Fruit fly (Drosophila melanogaster): ENCODE data around the gene CG32191.

CG32191 gene

dm6 chr3L:17841085-17841606 lies 32.2 kb upstream of the CG32191 start, which contains the start of gene CG5577 (continued):
- TF ChIP-seq CG17328 (GFP tag; IDR thresholded peaks at IDR 0.05), result no peak
- no peak for TF ChIP-seq CG13424 (tag; optimal IDR thresholded peaks at IDR 0.05)
- no peak for TF ChIP-seq prd (optimal IDR thresholded peaks at IDR 0.05)
- TF ChIP-seq prd (GFP tag; IDR thresholded peaks at IDR 0.05), result 0 out of 3 replicates have a peak, but pooled peaks have one; percentile 35
- TF ChIP-seq CG8290 (GFP tag; optimal IDR thresholded peaks at IDR 0.05), result no peak
- TF ChIP-seq CG8290 (tag; optimal IDR thresholded peaks at IDR 0.05), result peak in 1 of 2 experiments; percentile 72
- no peak for TF ChIP-seq Ssrp (tag; optimal IDR thresholded peaks at IDR 0.05)
- peak; percentile 78 for TF ChIP-seq sna (GFP tag; IDR thresholded peaks at IDR 0.05; ENCODE audit: partially characterized antibody)
- TF ChIP-seq Bgb (GFP tag; IDR thresholded peaks at IDR 0.05; ENCODE audit: partially characterized antibody), result peak; percentile 74
- peak; percentile 32; the same call in 1 of the 2 replicates for TF ChIP-seq CG6689 (GFP tag; IDR thresholded peaks at IDR 0.05)
- TF ChIP-seq stwl (tag; optimal IDR thresholded peaks at IDR 0.05), result peak; percentile 8
- peak; percentile 8 for TF ChIP-seq Sry-δ (GFP tag; optimal IDR thresholded peaks at IDR 0.05)
- peak; percentile 28 for TF ChIP-seq CG7987 (GFP tag; optimal IDR thresholded peaks at IDR 0.05)
- peak; percentile 86; the same call in 3 of the 4 replicates for TF ChIP-seq chinmo (GFP tag; IDR thresholded peaks at IDR 0.05; ENCODE audit: partially characterized antibody)
- no peak for TF ChIP-seq CG16779 (GFP tag; IDR thresholded peaks at IDR 0.05)
- no peak for TF ChIP-seq TFAM (GFP tag; optimal IDR thresholded peaks at IDR 0.05)
- TF ChIP-seq Xbp1 (GFP tag; optimal IDR thresholded peaks at IDR 0.05), result no peak
- no peak for TF ChIP-seq Dp (GFP tag; optimal IDR thresholded peaks at IDR 0.05)
- TF ChIP-seq Myb (GFP tag; optimal IDR thresholded peaks at IDR 0.05), result peak; percentile 10
- TF ChIP-seq CG32532 (GFP tag; IDR thresholded peaks at IDR 0.05), result peak; percentile 68
- no peak for TF ChIP-seq sqz (GFP tag; optimal IDR thresholded peaks at IDR 0.05)
- TF ChIP-seq Scr (GFP tag; IDR thresholded peaks at IDR 0.05; ENCODE audit: partially characterized antibody), result peak; percentile 68
- peak; percentile 60 for TF ChIP-seq CG34224 (GFP tag; IDR thresholded peaks at IDR 0.05; ENCODE audit: partially characterized antibody)
- TF ChIP-seq MESR4 (GFP tag; optimal IDR thresholded peaks at IDR 0.05), result no peak
- peak; percentile 50 for TF ChIP-seq exex (tag; optimal IDR thresholded peaks at IDR 0.05)
- TF ChIP-seq CG13287 (GFP tag; IDR thresholded peaks at IDR 0.05; ENCODE audit: partially characterized antibody), result peak; percentile 90
- TF ChIP-seq zf30C (GFP tag; optimal IDR thresholded peaks at IDR 0.05), result no peak
- TF ChIP-seq CG12299 (tag; optimal IDR thresholded peaks at IDR 0.05), result no peak
- peak; percentile 75 for TF ChIP-seq HmgZ (tag; optimal IDR thresholded peaks at IDR 0.05)
- TF ChIP-seq CG4404 (GFP tag; IDR thresholded peaks at IDR 0.05), result no peak
- no peak for TF ChIP-seq CG15073 (GFP tag; optimal IDR thresholded peaks at IDR 0.05)
- peak; percentile 98 for TF ChIP-seq ftz-f1 (GFP tag; optimal IDR thresholded peaks at IDR 0.05)
- TF ChIP-seq CG9797 (GFP tag; optimal IDR thresholded peaks at IDR 0.05), result no peak
- no peak for TF ChIP-seq CG3847 (GFP tag; IDR thresholded peaks at IDR 0.05)
- no peak for TF ChIP-seq CG2202 (tag; optimal IDR thresholded peaks at IDR 0.05)
- peak; percentile 60 for TF ChIP-seq BEAF-32 (GFP tag; optimal IDR thresholded peaks at IDR 0.05)
- TF ChIP-seq E2f1 (GFP tag; IDR thresholded peaks at IDR 0.05), result no peak
- TF ChIP-seq CG6791 (GFP tag; IDR thresholded peaks at IDR 0.05; ENCODE audit: partially characterized antibody), result no peak; the same call in 2 of the 3 replicates
- TF ChIP-seq crol (GFP tag; IDR thresholded peaks at IDR 0.05), result peak; percentile 28; the same call in 1 of the 2 replicates
- peak; percentile 42; the same call in 1 of the 2 replicates for TF ChIP-seq tna (GFP tag; IDR thresholded peaks at IDR 0.05; ENCODE audit: partially characterized antibody)
- TF ChIP-seq CG1602 (GFP tag; optimal IDR thresholded peaks at IDR 0.05), result no peak
- TF ChIP-seq Atf6 (GFP tag; IDR thresholded peaks at IDR 0.05), result peak; percentile 20; the same call in 1 of the 2 replicates
- peak; percentile 7 for TF ChIP-seq Hsf (GFP tag; optimal IDR thresholded peaks at IDR 0.05)
- no peak for TF ChIP-seq Blimp-1 (GFP tag; optimal IDR thresholded peaks at IDR 0.05)
- TF ChIP-seq amos (GFP tag; IDR thresholded peaks at IDR 0.05; ENCODE audit: partially characterized antibody), result peak; percentile 65; the same call in 1 of the 2 replicates
- TF ChIP-seq CG5953 (GFP tag; IDR thresholded peaks at IDR 0.05), result no peak
- TF ChIP-seq Adf1 (GFP tag; IDR thresholded peaks at IDR 0.05), result peak; percentile 71; the same call in 1 of the 2 replicates
- TF ChIP-seq hbn (GFP tag; IDR thresholded peaks at IDR 0.05; ENCODE audit: partially characterized antibody), result peak; percentile 40; the same call in 1 of the 2 replicates
- TF ChIP-seq caup (GFP tag; optimal IDR thresholded peaks at IDR 0.05; ENCODE audit: severe bottlenecking), result peak; percentile 50

Data from whole organism, embryonic.